Worm (Caenorhabditis elegans) whole organism, L1 larva: ENCODE results near the gene fbf-2.

ENCODE experiments used
- C04F5.9 ChIP-seq: sonication (generic microtip); optimal IDR thresholded peaks from 2 replicates; lab custom pipeline; 2016; ENCODE audit warnings: missing genetic modification characterization, missing compliant biosample characterization
- C16A3.4 ChIP-seq: fragments of 150-350 bp; optimal IDR thresholded peaks from 2 replicates; lab custom pipeline; 2014; ENCODE audit warnings: missing biosample characterization, missing genetic modification characterization
- blmp-1 ChIP-seq: fragments of 150-350 bp; optimal IDR thresholded peaks from 2 replicates; lab custom pipeline; 2014; ENCODE audit warnings: missing biosample characterization, missing genetic modification characterization
- dpl-1 ChIP-seq, 3 experiments: fragments of 150-350 bp in 2 of 3; sonication (generic microtip) in 1 of 3; optimal IDR thresholded peaks; 2 replicates each; lab custom pipeline; 2014 to 2017; ENCODE audit warnings: missing biosample characterization in 3 of 3, missing genetic modification characterization in 3 of 3, missing genetic modification reagents in 3 of 3
- dsc-1 ChIP-seq: sonication (generic microtip); optimal IDR thresholded peaks from 2 replicates; lab custom pipeline; 2016; ENCODE audit warnings: mild to moderate bottlenecking, missing genetic modification characterization, missing compliant biosample characterization
- efl-1 ChIP-seq, 4 experiments: fragments of 150-350 bp; optimal IDR thresholded peaks in 3 of 4; peaks in 1 of 4; 1 replicate in 1 of 4; 2 replicates in 3 of 4; lab custom pipeline; 2014; ENCODE audit warnings: missing biosample characterization in 2 of 4, missing genetic modification characterization in 2 of 4, missing genetic modification reagents in 2 of 4
- egl-27 ChIP-seq, 2 experiments: fragments of 150-350 bp in 1 of 2; sonication (generic microtip); optimal IDR thresholded peaks; 3 replicates each; lab custom pipeline; 2017 to 2018; ENCODE audit warnings: missing biosample characterization in 2 of 2, missing genetic modification characterization in 2 of 2, missing genetic modification reagents in 2 of 2
- elt-2 ChIP-seq: sonication (generic microtip); optimal IDR thresholded peaks from 2 replicates; lab custom pipeline; 2016; ENCODE audit warnings: missing genetic modification characterization, mild to moderate bottlenecking, inconsistent platforms, missing compliant biosample characterization, missing genetic modification reagents
- elt-3 ChIP-seq, 6 experiments: fragments of 150-350 bp in 1 of 6; sonication (generic microtip); optimal IDR thresholded peaks; 2 replicates each; lab custom pipeline; 2017 to 2018; ENCODE audit warnings: missing biosample characterization in 6 of 6, missing genetic modification characterization in 6 of 6, inconsistent platforms in 1 of 6
- fkh-10 ChIP-seq: sonication (generic microtip); optimal IDR thresholded peaks from 2 replicates; lab custom pipeline; 2017; ENCODE audit warnings: missing biosample characterization, missing genetic modification reagents, missing genetic modification characterization
- hlh-17 ChIP-seq: fragments of 200-800 bp; sonication (Bioruptor generic); optimal IDR thresholded peaks from 2 replicates; lab custom pipeline; 2018; ENCODE audit warnings: missing genetic modification characterization, mild to moderate bottlenecking, missing compliant biosample characterization, moderate library complexity, borderline replicate concordance
- hlh-4 ChIP-seq: sonication (generic microtip); optimal IDR thresholded peaks from 2 replicates; lab custom pipeline; 2016; ENCODE audit warnings: mild to moderate bottlenecking, missing genetic modification characterization, missing compliant biosample characterization
- irx-1 ChIP-seq: sonication (generic microtip); optimal IDR thresholded peaks from 2 replicates; lab custom pipeline; 2016; ENCODE audit warnings: missing genetic modification characterization, missing compliant biosample characterization
- lin-14 ChIP-seq: fragments of 200-800 bp; sonication (Bioruptor generic); optimal IDR thresholded peaks from 2 replicates; lab custom pipeline; 2018; ENCODE audit warnings: mild to moderate bottlenecking, missing genetic modification characterization, moderate library complexity, missing compliant biosample characterization
- lsy-2 ChIP-seq, 2 experiments: fragments of 150-350 bp; optimal IDR thresholded peaks; 2 replicates each; lab custom pipeline; 2014; ENCODE audit warnings: missing biosample characterization in 2 of 2, missing genetic modification characterization in 2 of 2
- mdl-1 ChIP-seq, 2 experiments: fragments of 150-350 bp; optimal IDR thresholded peaks; 2 replicates each; lab custom pipeline; 2014 to 2017; ENCODE audit warnings: missing biosample characterization in 2 of 2, missing genetic modification characterization in 2 of 2, inconsistent platforms in 1 of 2
- mep-1 ChIP-seq: fragments of 150-350 bp; optimal IDR thresholded peaks from 2 replicates; lab custom pipeline; 2014; ENCODE audit warnings: missing biosample characterization, missing genetic modification characterization
- nhr-19 ChIP-seq: fragments of 200-800 bp; sonication (Bioruptor generic); conservative IDR thresholded peaks from 2 replicates; pipeline ENCODE4 v1.3.6; 2022; ENCODE audit warnings: missing genetic modification characterization, missing compliant biosample characterization
- nhr-47 ChIP-seq: sonication (generic microtip); optimal IDR thresholded peaks from 2 replicates; lab custom pipeline; 2016; ENCODE audit warnings: mild to moderate bottlenecking, missing genetic modification characterization, moderate library complexity, missing compliant biosample characterization
- nhr-85 ChIP-seq: sonication (generic microtip); peaks from one replicate; lab custom pipeline; 2016; ENCODE audit warnings: missing genetic modification characterization, inconsistent platforms, missing compliant biosample characterization
- pax-3 ChIP-seq: fragments of 200-800 bp; sonication (Bioruptor generic); optimal IDR thresholded peaks from 2 replicates; lab custom pipeline; 2018; ENCODE audit warnings: mild to moderate bottlenecking, missing genetic modification characterization, moderate library complexity, missing compliant biosample characterization
- pqm-1 ChIP-seq: sonication (generic microtip); optimal IDR thresholded peaks from 3 replicates; lab custom pipeline; 2017; ENCODE audit warnings: missing biosample characterization, missing genetic modification characterization
- rnt-1 ChIP-seq: sonication (generic microtip); optimal IDR thresholded peaks from 2 replicates; lab custom pipeline; 2016; ENCODE audit warnings: mild to moderate bottlenecking, missing genetic modification characterization, moderate library complexity, missing compliant biosample characterization
- swsn-7 ChIP-seq: sonication (generic microtip); optimal IDR thresholded peaks from 2 replicates; lab custom pipeline; 2016; ENCODE audit warnings: missing genetic modification characterization, missing compliant biosample characterization
- tbx-2 ChIP-seq: sonication (generic microtip); optimal IDR thresholded peaks from 2 replicates; lab custom pipeline; 2016; ENCODE audit warnings: missing genetic modification characterization, missing compliant biosample characterization
- unc-130 ChIP-seq: fragments of 150-350 bp; optimal IDR thresholded peaks from 2 replicates; lab custom pipeline; 2017; ENCODE audit warnings: missing biosample characterization, missing genetic modification characterization, inconsistent platforms
- unc-86 ChIP-seq: sonication (generic microtip); optimal IDR thresholded peaks from 2 replicates; lab custom pipeline; 2016; ENCODE audit warnings: missing genetic modification characterization, missing compliant biosample characterization
- zag-1 ChIP-seq: fragments of 150-350 bp; optimal IDR thresholded peaks from 2 replicates; lab custom pipeline; 2014; ENCODE audit warnings: missing biosample characterization, missing genetic modification characterization

fbf-2 gene

ce11 chrII:6122641-6123424 is 31.6 kb upstream of the fbf-2 start:
- TF ChIP-seq elt-3 (tag; optimal IDR thresholded peaks at IDR 0.05; lab: Kevin White, UChicago): peak in 1 of 6 experiments; percentile 9
- TF ChIP-seq irx-1 (tag; lab: Kevin White, UChicago): no peak
- peak; percentile 55 for TF ChIP-seq mep-1 (tag; lab: Kevin White, UChicago)
- TF ChIP-seq efl-1 (optimal IDR thresholded peaks at IDR 0.05; lab: Kevin White, UChicago): peak; percentile 3 to 34
- TF ChIP-seq efl-1 (GFP tag; optimal IDR thresholded peaks at IDR 0.05 in 1 of 2; lab: Kevin White, UChicago): peak in 1 of 2 experiments; percentile 21
- TF ChIP-seq pqm-1 (tag; lab: Kevin White, UChicago): peak; percentile 96
- TF ChIP-seq dpl-1 (GFP tag; optimal IDR thresholded peaks at IDR 0.05; lab: Kevin White, UChicago): peak in 1 of 3 experiments; percentile 30
- TF ChIP-seq tbx-2 (tag; lab: Kevin White, UChicago): no peak
- peak in 1 of 2 experiments; percentile 19 for TF ChIP-seq lsy-2 (tag; optimal IDR thresholded peaks at IDR 0.05; lab: Kevin White, UChicago)
- TF ChIP-seq C16A3.4 (tag; lab: Kevin White, UChicago): peak; percentile 16
- peak; percentile 64 for TF ChIP-seq lin-14 (GFP tag; lab: Kevin White, UChicago)
- TF ChIP-seq pax-3 (tag; lab: Kevin White, UChicago): no peak
- peak; percentile 74 for TF ChIP-seq elt-2 (tag; lab: Kevin White, UChicago)
- peak; percentile 10 for TF ChIP-seq nhr-47

- TF ChIP-seq lin-14 (GFP tag; lab: Kevin White, UChicago): peak; percentile 61
- TF ChIP-seq pax-3 (tag; lab: Kevin White, UChicago): no peak
Observed at ce11 chrII:6120548-6120947, 29.3 kb upstream of the fbf-2 start.

ce11 chrII:6118163-6118562 is 26.9 kb upstream of the fbf-2 start, which contains the start of gene C29H12.6:
C29H12.6 (minus strand) TSS chrII:6118263.
- TF ChIP-seq C04F5.9 (tag; lab: Kevin White, UChicago): no peak
- no peak for TF ChIP-seq swsn-7
- TF ChIP-seq dsc-1 (tag; lab: Kevin White, UChicago): peak; percentile 13
- no peak for TF ChIP-seq unc-130 (tag; lab: Kevin White, UChicago)
- no peak for TF ChIP-seq unc-86 (tag; lab: Kevin White, UChicago)

- no peak for TF ChIP-seq mdl-1 (tag; optimal IDR thresholded peaks at IDR 0.05; lab: Kevin White, UChicago)
- peak; percentile 25 for TF ChIP-seq blmp-1 (tag; lab: Kevin White, UChicago)
Observed at ce11 chrII:6116701-6117100, 25.4 kb upstream of the fbf-2 start.

ce11 chrII:6115283-6115682 is 24.0 kb upstream of the fbf-2 start:
- TF ChIP-seq fkh-10 (GFP tag; lab: Kevin White, UChicago) (peak; percentile 16), hlh-17 (GFP tag; lab: Kevin White, UChicago) (no peak)

- TF ChIP-seq rnt-1 (tag; lab: Kevin White, UChicago): no peak
- TF ChIP-seq lin-14 (GFP tag; lab: Kevin White, UChicago): peak; percentile 16
Observed at ce11 chrII:6113842-6114441, 22.7 kb upstream of the fbf-2 start.

ce11 chrII:6113187-6113586 is 21.9 kb upstream of the fbf-2 start, which contains the start of gene heri-1:
heri-1 (minus strand) TSS chrII:6113194.
- TF ChIP-seq egl-27 (tag; optimal IDR thresholded peaks at IDR 0.05; lab: Kevin White, UChicago): no peak
- TF ChIP-seq C04F5.9 (tag; lab: Kevin White, UChicago): no peak
- no peak for TF ChIP-seq nhr-47
- no peak for TF ChIP-seq nhr-85 (tag; lab: Kevin White, UChicago)
- no peak for TF ChIP-seq zag-1
- no peak for TF ChIP-seq hlh-4 (tag; lab: Kevin White, UChicago)
- TF ChIP-seq pqm-1 (tag; lab: Kevin White, UChicago): no peak
- TF ChIP-seq swsn-7: no peak
- no peak for TF ChIP-seq nhr-19 (GFP tag; lab: Robert Waterston, UW)
- no peak for TF ChIP-seq unc-130 (tag; lab: Kevin White, UChicago)
- no peak for TF ChIP-seq lsy-2 (tag; optimal IDR thresholded peaks at IDR 0.05; lab: Kevin White, UChicago)
- TF ChIP-seq blmp-1 (tag; lab: Kevin White, UChicago): no peak
